Fruit fly (Drosophila melanogaster): ENCODE data around the gene CG13847.

Gene CG13847

DNA sequence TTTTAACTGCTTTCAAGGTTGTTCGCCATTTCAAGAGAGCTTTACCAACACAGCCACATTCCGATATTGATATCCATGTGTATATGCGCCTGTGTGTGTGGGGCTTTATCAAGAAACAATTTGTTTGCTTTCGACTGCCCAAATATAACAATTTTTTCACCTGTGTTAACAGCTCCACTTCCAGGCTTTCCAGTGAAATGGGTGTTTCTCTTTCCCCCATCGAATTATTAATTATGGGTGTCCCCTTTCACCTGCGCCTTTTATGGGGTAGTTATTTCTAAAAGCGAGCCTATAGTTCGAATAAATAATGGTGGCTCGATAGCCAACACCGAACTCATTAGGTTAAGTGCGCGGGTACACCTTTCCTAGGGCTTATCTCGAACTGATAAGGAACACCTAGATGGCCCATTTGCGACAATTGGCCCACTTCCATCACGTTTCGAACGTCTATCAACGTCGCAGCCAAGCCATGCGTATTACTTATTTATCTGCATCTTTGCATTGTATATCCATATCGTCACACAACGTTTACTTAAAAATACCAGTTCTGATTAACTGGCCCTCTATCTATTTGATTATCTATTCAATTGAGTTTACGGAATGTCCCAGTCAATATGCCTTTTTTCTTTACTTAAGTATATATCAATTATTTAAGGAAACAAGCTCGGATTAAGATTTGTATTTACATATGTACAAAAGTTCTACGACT lies 23.9 kb downstream of the CG13847 start (continued):
- TF ChIP-seq CG15479 (GFP tag; optimal IDR thresholded peaks at IDR 0.05) (peak; percentile 15), Scr (GFP tag; IDR thresholded peaks at IDR 0.05; ENCODE audit: partially characterized antibody) (no peak), CG9932 (GFP tag; IDR thresholded peaks at IDR 0.05) (peak; percentile 19; the same call in 1 of the 2 replicates), kni (GFP tag; optimal IDR thresholded peaks at IDR 0.05) (peak; percentile 5), lab (GFP tag; optimal IDR thresholded peaks at IDR 0.05) (peak; percentile 50), grn (GFP tag; optimal IDR thresholded peaks at IDR 0.05) (peak; percentile 58), cwo (GFP tag; optimal IDR thresholded peaks at IDR 0.05) (peak; percentile 59), pfk (GFP tag; optimal IDR thresholded peaks at IDR 0.05) (peak; percentile 88), BEAF-32 (GFP tag; optimal IDR thresholded peaks at IDR 0.05) (no peak), CG9609 (GFP tag; optimal IDR thresholded peaks at IDR 0.05) (no peak), wdn (GFP tag; IDR thresholded peaks at IDR 0.05) (no peak), CG14667 (GFP tag; IDR thresholded peaks at IDR 0.05) (no peak), chinmo (GFP tag; IDR thresholded peaks at IDR 0.05; ENCODE audit: partially characterized antibody) (peak; percentile 52; the same call in 1 of the 4 replicates), CG34376 (GFP tag; optimal IDR thresholded peaks at IDR 0.05) (peak; percentile 53), CG18599 (GFP tag; optimal IDR thresholded peaks at IDR 0.05) (peak; percentile 48), CG10543 (GFP tag; optimal IDR thresholded peaks at IDR 0.05) (peak; percentile 45), Fer1 (GFP tag; optimal IDR thresholded peaks at IDR 0.05) (peak; percentile 35), Hr78 (GFP tag; optimal IDR thresholded peaks at IDR 0.05) (peak in 1 of 2 experiments; percentile 32), HLH4C (GFP tag; IDR thresholded peaks at IDR 0.05; ENCODE audit: partially characterized antibody) (0 out of 3 replicates have a peak, but pooled peaks have one; percentile 8), Adf1 (GFP tag; IDR thresholded peaks at IDR 0.05) (peak; percentile 11; the same call in 1 of the 2 replicates), usp (GFP tag; optimal IDR thresholded peaks at IDR 0.05) (no peak), fd64A (GFP tag; optimal IDR thresholded peaks at IDR 0.05) (peak; percentile 9), CG3281 (GFP tag; optimal IDR thresholded peaks at IDR 0.05) (peak; percentile 31), CG3065 (GFP tag; optimal IDR thresholded peaks at IDR 0.05) (no peak), CG16779 (GFP tag; IDR thresholded peaks at IDR 0.05) (peak; percentile 23; the same call in 1 of the 2 replicates), CTCF (GFP tag; optimal IDR thresholded peaks at IDR 0.05) (no peak), PHDP (tag; optimal IDR thresholded peaks at IDR 0.05) (peak; percentile 6)

DNA sequence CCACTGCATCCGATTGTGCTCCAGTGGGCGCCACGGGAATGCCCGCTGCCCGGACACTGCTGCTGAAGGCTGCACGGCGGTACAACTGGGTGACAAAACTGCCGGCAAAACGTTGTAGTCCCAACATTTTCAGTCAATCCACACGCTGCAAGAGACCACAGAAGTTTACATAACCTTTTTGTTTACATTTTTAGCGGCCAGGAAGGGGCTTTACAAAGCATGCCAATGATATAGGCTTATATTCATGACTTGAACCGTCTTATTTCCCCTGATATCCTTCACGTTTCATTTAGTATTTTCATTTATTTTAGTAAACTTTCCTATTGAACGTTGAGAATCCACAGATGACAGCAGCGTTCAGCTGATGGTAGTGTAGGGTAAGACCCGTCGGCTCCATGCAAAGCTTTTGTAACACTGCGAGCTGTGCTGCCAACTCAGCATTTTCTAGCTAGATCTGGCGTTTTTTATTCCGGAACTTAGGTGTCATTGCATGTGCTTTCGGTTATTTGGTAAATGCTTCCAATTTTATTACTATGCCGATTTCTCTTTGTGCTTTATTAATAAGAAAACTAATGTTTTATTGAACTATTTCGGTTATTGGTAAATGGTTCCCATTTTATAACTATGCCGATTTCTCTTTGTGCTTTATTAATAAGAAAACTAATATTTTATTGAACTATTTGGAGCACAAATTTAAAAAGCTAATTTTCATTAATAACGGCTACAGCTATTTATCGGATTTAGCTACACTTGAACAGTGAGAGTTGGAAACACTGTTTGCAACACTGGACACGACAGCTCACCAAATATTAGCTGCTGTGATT lies 25.2 kb downstream of the CG13847 start, which contains the start of the genes CG13850 and lqfR:
Gene CG13850, minus strand, starts transcription at position 379 of the 824 bp plus-strand sequence.
Gene lqfR, plus strand, starts transcription at position 765 of the 824 bp plus-strand sequence.
- no peak for TF ChIP-seq CG12071 (GFP tag; optimal IDR thresholded peaks at IDR 0.05)
- TF ChIP-seq CG17328 (GFP tag; IDR thresholded peaks at IDR 0.05), result no peak
- peak; percentile 91 for TF ChIP-seq CG17361 (GFP tag; IDR thresholded peaks at IDR 0.05)
- no peak; the same call in 1 of the 3 replicates for TF ChIP-seq H15 (GFP tag; IDR thresholded peaks at IDR 0.05)
- no peak for TF ChIP-seq kah (GFP tag; optimal IDR thresholded peaks at IDR 0.05)
- TF ChIP-seq CG4404 (GFP tag; IDR thresholded peaks at IDR 0.05), result peak; percentile 66; the same call in 1 of the 2 replicates
- TF ChIP-seq gce (GFP tag; IDR thresholded peaks at IDR 0.05), result no peak
- peak; percentile 31 for TF ChIP-seq ERR (GFP tag; optimal IDR thresholded peaks at IDR 0.05)
- no peak for TF ChIP-seq HLH4C (GFP tag; IDR thresholded peaks at IDR 0.05; ENCODE audit: partially characterized antibody)
- TF ChIP-seq CG12236 (GFP tag; optimal IDR thresholded peaks at IDR 0.05), result peak; percentile 26
- peak; percentile 47 for TF ChIP-seq slou (GFP tag; optimal IDR thresholded peaks at IDR 0.05)
- peak; percentile 41 for TF ChIP-seq CG17186 (GFP tag; optimal IDR thresholded peaks at IDR 0.05)
- peak; percentile 8 for TF ChIP-seq psq (GFP tag; optimal IDR thresholded peaks at IDR 0.05)
- peak; percentile 84 for TF ChIP-seq Bteb2 (GFP tag; optimal IDR thresholded peaks at IDR 0.05)
- TF ChIP-seq Xrp1 (GFP tag; IDR thresholded peaks at IDR 0.05), result peak; percentile 45; the same call in 1 of the 2 replicates
- no peak for TF ChIP-seq pita (GFP tag; optimal IDR thresholded peaks at IDR 0.05)
- 0 out of 2 replicates have a peak, but pooled peaks have one; percentile 35 for TF ChIP-seq wor (GFP tag; IDR thresholded peaks at IDR 0.05)
- TF ChIP-seq ind (GFP tag; optimal IDR thresholded peaks at IDR 0.05), result peak; percentile 78
- peak; percentile 41; the same call in 1 of the 2 replicates for TF ChIP-seq CG31224 (GFP tag; IDR thresholded peaks at IDR 0.05)
- no peak; the same call in 2 of the 3 replicates for TF ChIP-seq CG11560 (tag; IDR thresholded peaks at IDR 0.05)
- TF ChIP-seq onecut (GFP tag; IDR thresholded peaks at IDR 0.05), result peak; percentile 41; the same call in 1 of the 2 replicates
- no peak for TF ChIP-seq B-H1 (GFP tag; IDR thresholded peaks at IDR 0.05)

All from whole organism, embryonic.